Worm (Caenorhabditis elegans) whole organism, L2 larva: ENCODE results near the gene clec-250.

Experiments
- F13H6.1 ChIP-seq: sonication (generic microtip); optimal IDR thresholded peaks from 2 replicates; lab custom pipeline; 2016; ENCODE audit warnings: missing genetic modification characterization, missing compliant biosample characterization
- aly-2 ChIP-seq: fragments of 150-350 bp; optimal IDR thresholded peaks from 2 replicates; lab custom pipeline; 2014; ENCODE audit warnings: missing biosample characterization, missing genetic modification characterization
- dmd-4 ChIP-seq: sonication (generic microtip); optimal IDR thresholded peaks from 2 replicates; lab custom pipeline; 2017; ENCODE audit warnings: missing biosample characterization, missing genetic modification characterization
- egl-27 ChIP-seq: sonication (generic microtip); optimal IDR thresholded peaks from 3 replicates; lab custom pipeline; 2017; ENCODE audit warnings: missing biosample characterization, missing genetic modification reagents, missing genetic modification characterization
- elt-3 ChIP-seq: sonication (generic microtip); optimal IDR thresholded peaks from 2 replicates; lab custom pipeline; 2017; ENCODE audit warnings: missing biosample characterization, missing genetic modification characterization
- fos-1 ChIP-seq: fragments of 150-350 bp; optimal IDR thresholded peaks from 2 replicates; lab custom pipeline; 2014; ENCODE audit warnings: missing biosample characterization, missing genetic modification characterization
- lin-13 ChIP-seq: fragments of 150-350 bp; optimal IDR thresholded peaks from 2 replicates; lab custom pipeline; 2014; ENCODE audit warnings: missing biosample characterization, missing genetic modification reagents, missing genetic modification characterization
- lin-39 ChIP-seq: fragments of 150-350 bp; optimal IDR thresholded peaks from 2 replicates; lab custom pipeline; 2014; ENCODE audit warnings: missing biosample characterization, missing genetic modification reagents, missing genetic modification characterization
- nhr-237 ChIP-seq: fragments of 150-350 bp; optimal IDR thresholded peaks from 2 replicates; lab custom pipeline; 2014; ENCODE audit warnings: missing biosample characterization, missing genetic modification characterization
- nhr-6 ChIP-seq: fragments of 150-350 bp; optimal IDR thresholded peaks from 2 replicates; lab custom pipeline; 2014; ENCODE audit warnings: missing biosample characterization, missing genetic modification characterization
- snpc-4 ChIP-seq: fragments of 150-350 bp; optimal IDR thresholded peaks from 2 replicates; lab custom pipeline; 2014; ENCODE audit warnings: missing biosample characterization, missing genetic modification characterization
- unc-39 ChIP-seq: fragments of 150-350 bp; optimal IDR thresholded peaks from 2 replicates; lab custom pipeline; 2014; ENCODE audit warnings: missing biosample characterization, missing genetic modification characterization
- unc-62 ChIP-seq: fragments of 150-350 bp; optimal IDR thresholded peaks from 2 replicates; lab custom pipeline; 2014; ENCODE audit warnings: missing biosample characterization, missing genetic modification reagents, missing genetic modification characterization

DNA sequence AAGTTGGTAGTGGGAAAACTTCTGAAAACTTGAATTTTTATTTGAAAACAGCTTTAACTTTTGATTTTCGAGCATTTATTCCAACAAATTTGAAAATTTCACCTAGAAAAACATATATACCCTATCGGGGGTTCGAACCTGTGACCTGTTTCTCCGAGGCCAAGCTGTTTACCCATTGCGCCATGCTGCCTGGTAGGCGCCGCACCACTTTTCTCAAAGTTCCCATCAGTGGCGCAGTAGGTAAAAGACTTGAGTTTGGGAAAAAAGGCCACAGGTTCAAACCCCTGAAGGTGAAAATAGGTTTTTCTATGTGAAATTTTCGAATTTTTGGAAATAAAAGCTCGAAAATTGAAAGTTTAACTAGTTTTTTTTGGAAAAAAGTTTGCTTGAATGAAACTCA, 38.6 kb upstream of the clec-250 start:
- TF ChIP-seq unc-39 (no peak), nhr-237 (tag; lab: Kevin White, UChicago) (no peak), lin-39 (tag; lab: Kevin White, UChicago) (no peak), egl-27 (no peak), nhr-6 (no peak), snpc-4 (tag; lab: Kevin White, UChicago) (no peak), dmd-4 (no peak), unc-62 (GFP tag; lab: Kevin White, UChicago) (no peak), aly-2 (tag; lab: Kevin White, UChicago) (no peak), lin-13 (no peak), F13H6.1 (tag; lab: Kevin White, UChicago) (no peak), fos-1 (no peak), elt-3 (tag; lab: Kevin White, UChicago) (no peak)
